Worm (Caenorhabditis elegans) whole organism, L1 larva: Measurements from ENCODE around the gene bkip-1.
A peak's percentile ranks its signal among the peaks of the same experiment; 100 is the strongest.

ENCODE experiments used
- C04F5.9 ChIP-seq: sonication (generic microtip); optimal IDR thresholded peaks from 2 replicates; lab custom pipeline; 2016; ENCODE audit warnings: missing genetic modification characterization, missing compliant biosample characterization
- C16A3.4 ChIP-seq: fragments of 150-350 bp; optimal IDR thresholded peaks from 2 replicates; lab custom pipeline; 2014; ENCODE audit warnings: missing biosample characterization, missing genetic modification characterization
- F16B12.6 ChIP-seq: fragments of 150-350 bp; optimal IDR thresholded peaks from 2 replicates; lab custom pipeline; 2014; ENCODE audit warnings: missing biosample characterization, missing genetic modification characterization
- Y116A8C.19 ChIP-seq: sonication (generic microtip); optimal IDR thresholded peaks from 2 replicates; lab custom pipeline; 2016; ENCODE audit warnings: missing compliant biosample characterization, missing genetic modification characterization, borderline replicate concordance
- aha-1 ChIP-seq: fragments of 150-350 bp; optimal IDR thresholded peaks from 2 replicates; lab custom pipeline; 2014; ENCODE audit warnings: missing biosample characterization, missing genetic modification characterization
- alr-1 ChIP-seq: fragments of 200-800 bp; sonication (Bioruptor generic); optimal IDR thresholded peaks from 2 replicates; lab custom pipeline; 2018; ENCODE audit warnings: borderline replicate concordance, mild to moderate bottlenecking, missing genetic modification characterization, missing compliant biosample characterization
- blmp-1 ChIP-seq: fragments of 150-350 bp; optimal IDR thresholded peaks from 2 replicates; lab custom pipeline; 2014; ENCODE audit warnings: missing biosample characterization, missing genetic modification characterization
- ceh-88 ChIP-seq: fragments of 200-800 bp; sonication (Bioruptor generic); IDR thresholded peaks from 2 replicates; pipeline ENCODE4 v1.3.6; 2022; ENCODE audit warnings: missing genetic modification characterization, missing compliant biosample characterization
- ceh-90 ChIP-seq: sonication (generic microtip); optimal IDR thresholded peaks from 2 replicates; lab custom pipeline; 2016; ENCODE audit warnings: missing genetic modification characterization, missing compliant biosample characterization
- dsc-1 ChIP-seq: sonication (generic microtip); optimal IDR thresholded peaks from 2 replicates; lab custom pipeline; 2016; ENCODE audit warnings: mild to moderate bottlenecking, missing genetic modification characterization, missing compliant biosample characterization
- efl-1 ChIP-seq, 4 experiments: fragments of 150-350 bp; optimal IDR thresholded peaks in 3 of 4; peaks in 1 of 4; 1 replicate in 1 of 4; 2 replicates in 3 of 4; lab custom pipeline; 2014; ENCODE audit warnings: missing biosample characterization in 2 of 4, missing genetic modification characterization in 2 of 4, missing genetic modification reagents in 2 of 4
- efl-3 ChIP-seq: fragments of 200-800 bp; sonication (Bioruptor generic); optimal IDR thresholded peaks from 2 replicates; lab custom pipeline; 2018; ENCODE audit warnings: mild to moderate bottlenecking, missing genetic modification characterization, missing compliant biosample characterization
- egl-13 ChIP-seq: sonication (generic microtip); optimal IDR thresholded peaks from 2 replicates; lab custom pipeline; 2016; ENCODE audit warnings: missing genotype, missing genetic modification reagents, missing genetic modification characterization, missing compliant biosample characterization
- egl-27 ChIP-seq, 2 experiments: fragments of 150-350 bp in 1 of 2; sonication (generic microtip); optimal IDR thresholded peaks; 3 replicates each; lab custom pipeline; 2017 to 2018; ENCODE audit warnings: missing biosample characterization in 2 of 2, missing genetic modification characterization in 2 of 2, missing genetic modification reagents in 2 of 2
- elt-2 ChIP-seq: sonication (generic microtip); optimal IDR thresholded peaks from 2 replicates; lab custom pipeline; 2016; ENCODE audit warnings: missing genetic modification characterization, mild to moderate bottlenecking, inconsistent platforms, missing compliant biosample characterization, missing genetic modification reagents
- elt-3 ChIP-seq, 6 experiments: fragments of 150-350 bp in 1 of 6; sonication (generic microtip); optimal IDR thresholded peaks; 2 replicates each; lab custom pipeline; 2017 to 2018; ENCODE audit warnings: missing biosample characterization in 6 of 6, missing genetic modification characterization in 6 of 6, inconsistent platforms in 1 of 6
- fos-1 ChIP-seq: fragments of 150-350 bp; optimal IDR thresholded peaks from 2 replicates; lab custom pipeline; 2014; ENCODE audit warnings: missing biosample characterization, missing genetic modification characterization
- grh-1 ChIP-seq: fragments of 200-800 bp; sonication (Bioruptor generic); IDR thresholded peaks from 2 replicates; pipeline ENCODE4 v1.3.6; 2022; ENCODE audit warnings: missing genetic modification reagents, missing genetic modification characterization, missing compliant biosample characterization
- hlh-17 ChIP-seq: fragments of 200-800 bp; sonication (Bioruptor generic); optimal IDR thresholded peaks from 2 replicates; lab custom pipeline; 2018; ENCODE audit warnings: missing genetic modification characterization, mild to moderate bottlenecking, missing compliant biosample characterization, moderate library complexity, borderline replicate concordance
- jun-1 ChIP-seq: fragments of 150-350 bp; optimal IDR thresholded peaks from 2 replicates; lab custom pipeline; 2014; ENCODE audit warnings: missing biosample characterization, missing genetic modification reagents, missing genetic modification characterization
- lin-13 ChIP-seq: fragments of 150-350 bp; optimal IDR thresholded peaks from 2 replicates; lab custom pipeline; 2014; ENCODE audit warnings: missing biosample characterization, missing genetic modification reagents, missing genetic modification characterization
- lin-14 ChIP-seq: fragments of 200-800 bp; sonication (Bioruptor generic); optimal IDR thresholded peaks from 2 replicates; lab custom pipeline; 2018; ENCODE audit warnings: mild to moderate bottlenecking, missing genetic modification characterization, moderate library complexity, missing compliant biosample characterization
- lin-15B ChIP-seq: fragments of 150-350 bp; sonication (generic microtip); optimal IDR thresholded peaks from 3 replicates; lab custom pipeline; 2014; ENCODE audit warnings: missing biosample characterization, missing genetic modification characterization
- lin-35 ChIP-seq, 2 experiments: fragments of 150-350 bp; optimal IDR thresholded peaks; 2 replicates each; lab custom pipeline; 2014; ENCODE audit warnings: missing biosample characterization in 2 of 2, missing genetic modification characterization in 2 of 2, missing genetic modification reagents in 2 of 2
- lir-3 ChIP-seq: sonication (generic microtip); optimal IDR thresholded peaks from 2 replicates; lab custom pipeline; 2016; ENCODE audit warnings: mild to moderate bottlenecking, missing genetic modification characterization, moderate library complexity, missing compliant biosample characterization; ENCODE audit not compliant: poor library complexity
- lsy-2 ChIP-seq, 2 experiments: fragments of 150-350 bp; optimal IDR thresholded peaks; 2 replicates each; lab custom pipeline; 2014; ENCODE audit warnings: missing biosample characterization in 2 of 2, missing genetic modification characterization in 2 of 2
- mdl-1 ChIP-seq, 2 experiments: fragments of 150-350 bp; optimal IDR thresholded peaks; 2 replicates each; lab custom pipeline; 2014 to 2017; ENCODE audit warnings: missing biosample characterization in 2 of 2, missing genetic modification characterization in 2 of 2, inconsistent platforms in 1 of 2
- mef-2 ChIP-seq: fragments of 150-350 bp; optimal IDR thresholded peaks from 2 replicates; lab custom pipeline; 2014; ENCODE audit warnings: missing biosample characterization, missing genetic modification characterization
- mep-1 ChIP-seq: fragments of 150-350 bp; optimal IDR thresholded peaks from 2 replicates; lab custom pipeline; 2014; ENCODE audit warnings: missing biosample characterization, missing genetic modification characterization
- nhr-19 ChIP-seq: fragments of 200-800 bp; sonication (Bioruptor generic); conservative IDR thresholded peaks from 2 replicates; pipeline ENCODE4 v1.3.6; 2022; ENCODE audit warnings: missing genetic modification characterization, missing compliant biosample characterization
- nhr-20 ChIP-seq: sonication (generic microtip); optimal IDR thresholded peaks from 2 replicates; lab custom pipeline; 2016; ENCODE audit warnings: mild to moderate bottlenecking, missing genetic modification characterization, missing compliant biosample characterization
- nhr-237 ChIP-seq: fragments of 150-350 bp; optimal IDR thresholded peaks from 2 replicates; lab custom pipeline; 2014; ENCODE audit warnings: missing biosample characterization, missing genetic modification characterization
- nhr-28 ChIP-seq: fragments of 150-350 bp; optimal IDR thresholded peaks from 2 replicates; lab custom pipeline; 2014; ENCODE audit warnings: missing biosample characterization, missing genetic modification characterization
- nhr-47 ChIP-seq: sonication (generic microtip); optimal IDR thresholded peaks from 2 replicates; lab custom pipeline; 2016; ENCODE audit warnings: mild to moderate bottlenecking, missing genetic modification characterization, moderate library complexity, missing compliant biosample characterization
- nhr-71 ChIP-seq: sonication (generic microtip); optimal IDR thresholded peaks from 2 replicates; lab custom pipeline; 2016; ENCODE audit warnings: mild to moderate bottlenecking, missing genetic modification characterization, moderate library complexity, missing compliant biosample characterization
- nhr-77 ChIP-seq: fragments of 150-350 bp; optimal IDR thresholded peaks from 2 replicates; lab custom pipeline; 2014; ENCODE audit warnings: missing biosample characterization, missing genetic modification characterization
- nhr-85 ChIP-seq: sonication (generic microtip); peaks from one replicate; lab custom pipeline; 2016; ENCODE audit warnings: missing genetic modification characterization, inconsistent platforms, missing compliant biosample characterization
- pag-3 ChIP-seq: sonication (generic microtip); optimal IDR thresholded peaks from 2 replicates; lab custom pipeline; 2017; ENCODE audit warnings: missing genetic modification characterization, mild to moderate bottlenecking, missing compliant biosample characterization, antibody characterized with exemption, borderline replicate concordance; ENCODE audit not compliant: insufficient read depth
- rnt-1 ChIP-seq: sonication (generic microtip); optimal IDR thresholded peaks from 2 replicates; lab custom pipeline; 2016; ENCODE audit warnings: mild to moderate bottlenecking, missing genetic modification characterization, moderate library complexity, missing compliant biosample characterization
- snpc-4 ChIP-seq: fragments of 150-350 bp; optimal IDR thresholded peaks from 2 replicates; lab custom pipeline; 2014; ENCODE audit warnings: missing biosample characterization, missing genetic modification characterization
- sup-37 ChIP-seq: fragments of 200-800 bp; sonication (Bioruptor generic); optimal IDR thresholded peaks from 2 replicates; lab custom pipeline; 2018; ENCODE audit warnings: mild to moderate bottlenecking, missing genetic modification characterization, missing compliant biosample characterization
- swsn-7 ChIP-seq: sonication (generic microtip); optimal IDR thresholded peaks from 2 replicates; lab custom pipeline; 2016; ENCODE audit warnings: missing genetic modification characterization, missing compliant biosample characterization
- tbx-2 ChIP-seq: sonication (generic microtip); optimal IDR thresholded peaks from 2 replicates; lab custom pipeline; 2016; ENCODE audit warnings: missing genetic modification characterization, missing compliant biosample characterization
- unc-30 ChIP-seq: sonication (generic microtip); optimal IDR thresholded peaks from 2 replicates; lab custom pipeline; 2017; ENCODE audit warnings: missing biosample characterization, missing genetic modification characterization
- unc-62 ChIP-seq: fragments of 150-350 bp; optimal IDR thresholded peaks from 2 replicates; lab custom pipeline; 2014; ENCODE audit warnings: missing biosample characterization, missing genetic modification reagents, missing genetic modification characterization
- unc-86 ChIP-seq: sonication (generic microtip); optimal IDR thresholded peaks from 2 replicates; lab custom pipeline; 2016; ENCODE audit warnings: missing genetic modification characterization, missing compliant biosample characterization
- vab-15 ChIP-seq: sonication (generic microtip); optimal IDR thresholded peaks from 2 replicates; lab custom pipeline; 2017; ENCODE audit warnings: missing genotype, mild to moderate bottlenecking, missing genetic modification characterization, missing compliant biosample characterization
- zag-1 ChIP-seq: fragments of 150-350 bp; optimal IDR thresholded peaks from 2 replicates; lab custom pipeline; 2014; ENCODE audit warnings: missing biosample characterization, missing genetic modification characterization
- ztf-4 ChIP-seq: fragments of 150-350 bp; optimal IDR thresholded peaks from 2 replicates; lab custom pipeline; 2014; ENCODE audit warnings: missing biosample characterization, missing genetic modification characterization

The bkip-1 gene

DNA sequence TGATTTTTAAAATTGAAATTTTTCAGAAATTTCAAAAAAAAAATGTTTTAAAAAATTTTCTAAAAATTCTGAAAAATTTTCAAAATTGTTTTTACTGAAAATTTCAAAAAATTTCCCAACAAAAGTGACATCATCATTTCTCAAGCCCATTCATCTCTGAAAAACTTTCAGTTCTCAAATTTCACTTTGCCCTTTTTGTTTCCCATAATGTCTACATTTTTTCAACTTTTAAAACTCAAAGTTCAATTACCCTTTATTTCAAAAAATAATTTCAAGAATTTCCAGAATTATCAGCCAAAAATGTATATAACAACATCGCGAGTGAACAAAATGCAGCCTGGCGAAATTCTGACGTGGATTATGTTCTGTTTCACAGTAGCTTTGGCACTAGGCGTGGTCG is at the start of gene bkip-1:
bkip-1 (plus strand) TSS at position 301 of the 400 bp plus-strand sequence.
- TF ChIP-seq efl-3 (GFP tag; lab: Kevin White, UChicago), result no peak
- no peak for TF ChIP-seq lir-3
- TF ChIP-seq unc-86 (tag; lab: Kevin White, UChicago), result no peak
- TF ChIP-seq hlh-17, result no peak
- TF ChIP-seq unc-30 (tag; lab: Kevin White, UChicago), result no peak
- no peak for TF ChIP-seq unc-62 (GFP tag; lab: Kevin White, UChicago)
- no peak for TF ChIP-seq pag-3 (tag; lab: Kevin White, UChicago)
- TF ChIP-seq jun-1 (tag; lab: Kevin White, UChicago), result no peak
- TF ChIP-seq nhr-20 (tag; lab: Kevin White, UChicago), result no peak
- no peak for TF ChIP-seq ceh-90
- no peak for TF ChIP-seq sup-37 (GFP tag; lab: Kevin White, UChicago)
- no peak for TF ChIP-seq nhr-71 (tag; lab: Kevin White, UChicago)

DNA sequence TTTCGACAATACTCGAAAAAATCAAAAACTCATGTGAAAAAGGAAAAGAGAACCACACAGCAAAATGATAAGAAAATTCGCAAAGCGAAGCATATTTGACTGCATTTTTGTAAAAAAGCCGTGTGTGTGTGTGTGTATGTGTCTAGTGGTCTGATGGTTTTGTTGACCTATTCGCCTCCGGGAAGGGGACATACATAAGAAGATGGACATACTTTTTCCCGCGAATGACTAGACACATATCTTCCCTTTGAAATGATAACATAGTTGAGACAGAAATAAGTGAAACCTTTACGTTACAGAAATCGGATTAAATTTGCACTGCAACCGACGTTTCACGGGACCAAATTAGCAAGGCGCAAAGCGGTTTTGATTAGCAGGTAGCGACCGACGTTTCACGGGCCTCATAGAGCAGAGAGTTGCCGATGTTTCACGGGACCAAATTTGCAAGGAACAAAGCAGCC is 49.6 kb upstream of the bkip-1 start:
- TF ChIP-seq sup-37 (GFP tag; lab: Kevin White, UChicago) (no peak), hlh-17 (no peak), snpc-4 (tag; lab: Kevin White, UChicago) (peak; percentile 52), fos-1 (no peak), blmp-1 (peak; percentile 56), nhr-71 (tag; lab: Kevin White, UChicago) (no peak), lsy-2 (tag; optimal IDR thresholded peaks at IDR 0.05; lab: Kevin White, UChicago) (no peak), lir-3 (no peak), lin-15B (tag; lab: Kevin White, UChicago) (no peak), nhr-85 (tag; lab: Kevin White, UChicago) (peak; percentile 63), zag-1 (tag; lab: Kevin White, UChicago) (no peak), nhr-77 (tag; lab: Kevin White, UChicago) (peak; percentile 38), vab-15 (tag; lab: Kevin White, UChicago) (no peak), tbx-2 (tag; lab: Kevin White, UChicago) (no peak), F16B12.6 (tag; lab: Kevin White, UChicago) (no peak), dsc-1 (tag; lab: Kevin White, UChicago) (no peak), pag-3 (tag; lab: Kevin White, UChicago) (no peak), efl-1 (optimal IDR thresholded peaks at IDR 0.05; lab: Kevin White, UChicago) (no peak), efl-1 (GFP tag; optimal IDR thresholded peaks at IDR 0.05 in 1 of 2; lab: Kevin White, UChicago) (peak in 1 of 2 experiments; percentile 77), egl-27 (tag; optimal IDR thresholded peaks at IDR 0.05; lab: Kevin White, UChicago) (no peak), swsn-7 (no peak), ztf-4 (no peak), lin-35 (GFP tag; optimal IDR thresholded peaks at IDR 0.05; lab: Kevin White, UChicago) (peak in 1 of 2 experiments; percentile 6), Y116A8C.19 (tag; lab: Kevin White, UChicago) (no peak), ceh-88 (GFP tag; lab: Robert Waterston, UW) (no peak), egl-13 (tag; lab: Kevin White, UChicago) (no peak), nhr-19 (GFP tag; lab: Robert Waterston, UW) (no peak), grh-1 (GFP tag; lab: Robert Waterston, UW) (no peak), nhr-47 (tag; lab: Kevin White, UChicago) (no peak), ceh-90 (no peak), lin-13 (GFP tag; lab: Kevin White, UChicago) (peak; percentile 5), aha-1 (tag; lab: Kevin White, UChicago) (no peak), mep-1 (tag; lab: Kevin White, UChicago) (no peak), elt-3 (tag; optimal IDR thresholded peaks at IDR 0.05; lab: Kevin White, UChicago) (peak in 2 of 6 experiments; percentile 12 to 26), nhr-28 (tag; lab: Kevin White, UChicago) (no peak), mdl-1 (tag; optimal IDR thresholded peaks at IDR 0.05; lab: Kevin White, UChicago) (peak in 1 of 2 experiments; percentile 24), C16A3.4 (no peak), mef-2 (no peak), lin-14 (GFP tag; lab: Kevin White, UChicago) (peak; percentile 17), elt-2 (tag; lab: Kevin White, UChicago) (peak; percentile 54), rnt-1 (no peak), alr-1 (tag; lab: Kevin White, UChicago) (no peak), C04F5.9 (no peak), nhr-237 (no peak)
